Worm (Caenorhabditis elegans): ENCODE measurements around the gene pei-2.

ce11 chrV:1008503-1008902 is 14.8 kb downstream of the pei-2 start, which contains the start of gene ergo-1:
- no peak for TF ChIP-seq ztf-29 (GFP tag; IDR thresholded peaks at IDR 0.05)
- no peak for TF ChIP-seq ref-1 (GFP tag; conservative IDR thresholded peaks at IDR 0.05)
- no peak for TF ChIP-seq T22C8.4 (GFP tag; IDR thresholded peaks at IDR 0.05)
- TF ChIP-seq med-1 (GFP tag; optimal IDR thresholded peaks at IDR 0.05; ENCODE audit: insufficient read depth), result no peak
- TF ChIP-seq flt-1 (GFP tag; IDR thresholded peaks at IDR 0.05), result no peak
- no peak for TF ChIP-seq tab-1 (GFP tag; IDR thresholded peaks at IDR 0.05)
- no peak for TF ChIP-seq cog-1 (tag; optimal IDR thresholded peaks at IDR 0.05)

Data from whole organism, midembryonic.